Fruit fly (Drosophila melanogaster) whole organism, adult: ENCODE measurements around the gene CG15517.
A peak's percentile ranks its signal among the peaks of the same experiment; 100 is the strongest.

Source experiments
- CG12768 ChIP-seq: fragments of 200-800 bp; sonication (Bioruptor generic); optimal IDR thresholded peaks from 2 replicates; lab custom pipeline; 2017; ENCODE audit warnings: missing biosample characterization, missing genetic modification characterization, mild to moderate bottlenecking, moderate library complexity, missing genetic modification reagents
- CG14711 ChIP-seq: fragments of 200-800 bp; sonication (Bioruptor generic); optimal IDR thresholded peaks from 2 replicates; lab custom pipeline; 2018; ENCODE audit warnings: missing biosample characterization, mild to moderate bottlenecking, missing genetic modification characterization, moderate library complexity
- CG1620 ChIP-seq: fragments of 200-800 bp; sonication (Bioruptor generic); optimal IDR thresholded peaks from 2 replicates; lab custom pipeline; 2016; ENCODE audit warnings: missing biosample characterization, missing genetic modification characterization
- CG33017 ChIP-seq: fragments of 200-800 bp; sonication (Bioruptor generic); optimal IDR thresholded peaks from 2 replicates; lab custom pipeline; 2018; ENCODE audit warnings: missing biosample characterization, mild to moderate bottlenecking, missing genetic modification characterization, moderate library complexity
- CG5204 ChIP-seq: fragments of 200-800 bp; sonication (Bioruptor generic); optimal IDR thresholded peaks from 2 replicates; lab custom pipeline; 2016; ENCODE audit warnings: missing biosample characterization, missing genetic modification characterization
- CG7101 ChIP-seq: fragments of 200-800 bp; sonication (Bioruptor generic); optimal IDR thresholded peaks from 2 replicates; lab custom pipeline; 2018; ENCODE audit warnings: missing biosample characterization, mild to moderate bottlenecking, missing genetic modification characterization, moderate library complexity
- Clk ChIP-seq: fragments of 200-800 bp; sonication (Bioruptor generic); optimal IDR thresholded peaks from 2 replicates; lab custom pipeline; 2017; ENCODE audit warnings: missing biosample characterization, missing genetic modification characterization
- bab1 ChIP-seq: fragments of 200-800 bp; sonication (Bioruptor generic); optimal IDR thresholded peaks from 3 replicates; lab custom pipeline; 2019; ENCODE audit warnings: missing biosample characterization, mild to moderate bottlenecking, missing genetic modification characterization, moderate library complexity
- kay ChIP-seq: fragments of 200-800 bp; sonication (Bioruptor generic); peaks from one replicate; lab custom pipeline; 2016; ENCODE audit warnings: missing biosample characterization, missing genetic modification characterization, borderline replicate concordance
- ovo ChIP-seq: fragments of 200-800 bp; sonication (Bioruptor generic); optimal IDR thresholded peaks from 2 replicates; lab custom pipeline; 2016; ENCODE audit warnings: missing biosample characterization, missing genetic modification characterization
- tj ChIP-seq: fragments of 200-800 bp; sonication (Bioruptor generic); optimal IDR thresholded peaks from 3 replicates; lab custom pipeline; 2017; ENCODE audit warnings: missing biosample characterization, mild to moderate bottlenecking, missing genetic modification characterization, moderate library complexity
- toe ChIP-seq: fragments of 200-800 bp; sonication (Bioruptor generic); optimal IDR thresholded peaks from 2 replicates; lab custom pipeline; 2016; ENCODE audit warnings: missing biosample characterization, missing genetic modification characterization

- TF ChIP-seq Clk = no peak
- no peak for TF ChIP-seq CG12768 (GFP tag; lab: Kevin White, UChicago)
- no peak for TF ChIP-seq CG5204 (GFP tag; lab: Kevin White, UChicago)
- TF ChIP-seq CG1620 (GFP tag; lab: Kevin White, UChicago) = no peak
- TF ChIP-seq bab1 = peak; percentile 74
- no peak for TF ChIP-seq CG7101 (tag; lab: Kevin White, UChicago)
- TF ChIP-seq tj (GFP tag; lab: Kevin White, UChicago) = no peak
- no peak for TF ChIP-seq toe
- TF ChIP-seq CG33017 (tag; lab: Kevin White, UChicago) = no peak
- no peak for TF ChIP-seq ovo (GFP tag; lab: Kevin White, UChicago)
- no peak for TF ChIP-seq CG14711 (tag; lab: Kevin White, UChicago)
- TF ChIP-seq kay (GFP tag; lab: Kevin White, UChicago) = no peak
Measured at dm6 chr3R:29935756-29936155, 32.1 kb upstream of the CG15517 start, which contains the start of the genes eIF2Balpha and Vps13B.
